Worm (Caenorhabditis elegans) whole organism, young adult: Measurements from ENCODE around the gene unc-23.

Experiments used
- lir-1 ChIP-seq: fragments of 200-800 bp; sonication (Bioruptor generic); conservative IDR thresholded peaks from 2 replicates; pipeline ENCODE4 v1.3.6; 2022; ENCODE audit warnings: missing genetic modification reagents, missing genetic modification characterization, missing compliant biosample characterization
- rec-8 ChIP-seq, 2 experiments: sonication (generic microtip); optimal IDR thresholded peaks; 2 replicates each; lab custom pipeline; 2016; ENCODE audit warnings: mild to moderate bottlenecking in 2 of 2, missing genetic modification characterization in 2 of 2, missing genetic modification reagents in 2 of 2, missing genotype in 2 of 2, missing biosample characterization in 1 of 2, missing compliant biosample characterization in 1 of 2, moderate library complexity in 1 of 2

- TF ChIP-seq lir-1 (no peak), rec-8 (tag; optimal IDR thresholded peaks at IDR 0.05; lab: Kevin White, UChicago) (no peak)
Measured at ce11 chrV:8947499-8947898, 11.3 kb downstream of the unc-23 start, which contains the start of gene gck-1.
